Fruit fly (Drosophila melanogaster) Kc167 (cell line): ENCODE measurements around the gene CG14050.

Source experiments
- Myc ChIP-seq: fragments of >200 bp; optimal IDR thresholded peaks from 2 replicates; lab custom pipeline; 2017; ENCODE audit warnings: missing external identifiers
- h ChIP-seq: fragments of >200 bp; optimal IDR thresholded peaks from 3 replicates; lab custom pipeline; 2018; ENCODE audit warnings: missing external identifiers
- psq ChIP-seq: fragments of >200 bp; optimal IDR thresholded peaks from 2 replicates; lab custom pipeline; 2017; ENCODE audit warnings: missing external identifiers

dm6 chrX:2305281-2305680 is 20.7 kb downstream of the CG14050 start:
- no peak for TF ChIP-seq Myc (lab: Kevin White, UChicago)
- TF ChIP-seq psq, result no peak
- TF ChIP-seq h (lab: Kevin White, UChicago), result no peak
